Worm (Caenorhabditis elegans): ENCODE measurements around the gene C25F9.11.

Gene C25F9.11

ce11 chrV:19405276-19405815 is 27.5 kb downstream of the C25F9.11 start, which contains the start of the genes C25F9.6 and C25F9.10:
Gene C25F9.6, minus strand, starts transcription at chrV:19405326.
Gene C25F9.10, plus strand, starts transcription at chrV:19405729.
- TF ChIP-seq W03F9.2 (tag; optimal IDR thresholded peaks at IDR 0.05) (no peak), dao-5 (tag; optimal IDR thresholded peaks at IDR 0.05) (no peak), him-1 (tag; optimal IDR thresholded peaks at IDR 0.05) (no peak)

DNA sequence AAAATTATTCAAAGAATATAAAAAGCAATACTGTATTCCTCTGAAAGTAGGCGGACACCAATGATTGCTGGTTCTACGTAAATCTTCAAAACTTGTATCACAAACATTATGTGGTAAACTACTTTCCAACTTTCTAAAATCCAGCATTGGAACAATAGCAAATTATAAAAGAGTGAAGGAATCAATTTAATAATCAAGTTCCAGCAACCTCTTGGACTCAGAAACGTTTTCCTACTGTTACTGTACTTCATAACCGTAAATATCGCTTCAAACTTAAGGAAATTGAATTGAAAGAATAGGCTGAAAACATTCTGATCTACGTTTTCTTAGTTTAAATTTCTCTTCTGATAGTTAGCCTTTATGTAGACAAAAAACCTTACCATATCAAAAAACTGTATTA is 29.3 kb downstream of the C25F9.11 start:
- TF ChIP-seq W03F9.2 (tag; optimal IDR thresholded peaks at IDR 0.05) (no peak), dao-5 (tag; optimal IDR thresholded peaks at IDR 0.05) (no peak), him-1 (tag; optimal IDR thresholded peaks at IDR 0.05) (no peak)

- no peak for TF ChIP-seq him-1 (tag; optimal IDR thresholded peaks at IDR 0.05)
- no peak for TF ChIP-seq W03F9.2 (tag; optimal IDR thresholded peaks at IDR 0.05)
- TF ChIP-seq dao-5 (tag; optimal IDR thresholded peaks at IDR 0.05): no peak
Observed at ce11 chrV:19402855-19403254, 30.0 kb downstream of the C25F9.11 start, which contains the start of gene C25F9.12. Gene C25F9.12, minus strand, starts transcription at chrV:19402955.

DNA sequence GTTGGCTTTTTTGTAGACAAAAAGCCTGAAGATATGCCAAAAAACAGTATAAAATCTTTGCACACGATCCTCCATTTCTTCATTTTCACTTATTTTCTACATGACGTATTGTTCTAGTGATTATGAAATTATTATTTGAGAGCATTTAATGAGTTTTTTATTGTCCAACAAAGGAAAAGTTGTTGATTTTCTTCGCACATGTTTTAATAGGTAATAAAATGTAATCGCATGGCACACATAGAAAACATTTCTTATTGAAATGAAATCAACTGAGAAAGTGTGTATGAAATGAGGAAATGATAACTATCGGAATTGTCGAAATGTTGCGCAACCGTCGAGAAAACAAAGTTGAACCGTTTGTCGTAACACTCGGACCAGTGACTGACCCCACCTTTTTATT is 31.4 kb downstream of the C25F9.11 start:
- TF ChIP-seq him-1 (tag; optimal IDR thresholded peaks at IDR 0.05): no peak
- TF ChIP-seq W03F9.2 (tag; optimal IDR thresholded peaks at IDR 0.05): no peak

DNA sequence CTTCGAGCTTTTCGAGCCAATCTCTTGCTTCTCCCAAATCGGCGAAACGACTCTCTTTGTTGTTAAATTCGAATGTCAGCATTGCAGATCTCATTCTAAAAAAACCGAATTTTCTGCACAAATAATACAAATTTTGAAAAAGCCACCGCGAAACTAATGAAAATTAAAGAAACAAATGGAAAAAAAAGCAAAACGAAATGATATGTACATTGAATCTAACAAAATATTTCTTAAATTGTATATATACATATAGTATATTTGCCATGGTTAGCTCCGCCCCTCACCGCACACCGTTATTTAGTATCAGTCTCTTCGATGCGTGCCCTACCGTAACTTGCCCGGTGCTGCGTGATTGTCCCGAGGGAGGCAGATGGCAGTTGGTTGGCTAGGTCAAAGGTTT is 32.3 kb downstream of the C25F9.11 start, which contains the start of gene srw-86:
Gene srw-86 (minus strand): TSS at position 101 of the 400 bp plus-strand sequence.
- TF ChIP-seq him-1 (tag; optimal IDR thresholded peaks at IDR 0.05): no peak
- TF ChIP-seq W03F9.2 (tag; optimal IDR thresholded peaks at IDR 0.05): no peak
- no peak for TF ChIP-seq dao-5 (tag; optimal IDR thresholded peaks at IDR 0.05)

DNA sequence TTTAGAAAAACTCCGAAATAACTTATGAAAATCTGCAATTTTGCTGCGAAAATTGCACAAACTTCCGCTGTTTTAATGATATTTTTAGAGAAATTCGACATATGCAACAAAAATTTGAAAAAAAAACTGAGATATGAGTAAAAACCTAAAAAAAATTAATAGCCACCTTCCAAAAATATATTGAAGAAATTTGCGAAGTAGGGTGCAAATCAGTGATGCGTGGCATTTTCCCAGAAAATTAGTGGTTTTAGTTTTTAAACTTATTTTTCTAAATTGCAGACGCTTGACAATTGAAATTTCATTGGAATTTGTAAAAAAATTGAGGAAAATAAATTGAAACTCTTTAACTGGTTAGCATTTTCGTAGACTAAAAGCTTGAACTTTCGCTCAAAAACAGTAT is 34.0 kb downstream of the C25F9.11 start, which contains the start of gene C25F9.13:
Gene C25F9.13 (minus strand): TSS at position 101 of the 400 bp plus-strand sequence.
- no peak for TF ChIP-seq dao-5 (tag; optimal IDR thresholded peaks at IDR 0.05)
- TF ChIP-seq him-1 (tag; optimal IDR thresholded peaks at IDR 0.05): no peak
- no peak for TF ChIP-seq W03F9.2 (tag; optimal IDR thresholded peaks at IDR 0.05)

- TF ChIP-seq dao-5 (tag; optimal IDR thresholded peaks at IDR 0.05) (no peak), him-1 (tag; optimal IDR thresholded peaks at IDR 0.05) (no peak)
Observed at ce11 chrV:19398396-19398795, 34.5 kb downstream of the C25F9.11 start.

- TF ChIP-seq W03F9.2 (tag; optimal IDR thresholded peaks at IDR 0.05) (no peak), dao-5 (tag; optimal IDR thresholded peaks at IDR 0.05) (no peak), him-1 (tag; optimal IDR thresholded peaks at IDR 0.05) (no peak)
Observed at ce11 chrV:19396576-19397313, 36.1 kb downstream of the C25F9.11 start.

DNA sequence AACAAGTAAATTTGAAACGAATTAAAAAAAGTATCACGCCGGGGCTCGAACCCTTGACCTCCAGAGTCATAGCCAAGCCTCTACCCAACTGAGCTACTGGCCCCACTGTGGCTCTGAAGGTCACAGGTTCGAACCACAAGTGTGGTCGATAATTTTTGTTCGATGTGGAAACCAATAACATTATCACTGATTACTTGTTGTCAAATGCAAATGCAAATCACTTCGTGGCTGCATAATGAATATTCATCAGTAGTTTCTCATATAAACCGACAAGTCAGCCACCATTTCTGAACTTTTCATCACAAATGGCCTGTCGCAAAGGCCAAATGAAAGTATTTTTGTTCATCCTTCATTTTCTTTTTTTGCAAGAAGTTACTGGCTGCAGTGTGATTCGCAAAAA is 38.1 kb downstream of the C25F9.11 start, which contains the start of gene C25F9.8:
Gene C25F9.8 (plus strand): TSS at position 301 of the 400 bp plus-strand sequence.
- no peak for TF ChIP-seq W03F9.2 (tag; optimal IDR thresholded peaks at IDR 0.05)
- TF ChIP-seq dao-5 (tag; optimal IDR thresholded peaks at IDR 0.05): no peak
- TF ChIP-seq him-1 (tag; optimal IDR thresholded peaks at IDR 0.05): no peak

DNA sequence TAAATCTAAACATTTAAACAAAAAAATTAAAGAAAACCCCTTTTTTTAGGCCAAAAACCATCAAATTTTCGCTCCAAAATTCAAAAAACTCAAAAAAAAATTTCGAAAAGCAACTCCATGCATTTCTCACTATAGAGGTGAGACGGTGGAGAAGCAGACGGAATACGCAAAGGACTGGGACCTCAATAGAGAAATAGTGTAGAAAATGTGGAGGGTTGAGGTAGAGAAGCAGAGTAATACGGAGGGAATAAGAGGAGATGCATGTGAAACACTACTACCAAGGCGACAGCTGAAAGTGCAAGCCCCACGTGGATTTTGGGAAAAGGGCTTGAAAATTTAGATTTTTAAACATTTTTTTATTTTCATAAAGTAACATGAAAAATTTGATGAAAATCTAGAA is 41.6 kb downstream of the C25F9.11 start:
- TF ChIP-seq him-1 (tag; optimal IDR thresholded peaks at IDR 0.05) (no peak), dao-5 (tag; optimal IDR thresholded peaks at IDR 0.05) (no peak), W03F9.2 (tag; optimal IDR thresholded peaks at IDR 0.05) (no peak)

DNA sequence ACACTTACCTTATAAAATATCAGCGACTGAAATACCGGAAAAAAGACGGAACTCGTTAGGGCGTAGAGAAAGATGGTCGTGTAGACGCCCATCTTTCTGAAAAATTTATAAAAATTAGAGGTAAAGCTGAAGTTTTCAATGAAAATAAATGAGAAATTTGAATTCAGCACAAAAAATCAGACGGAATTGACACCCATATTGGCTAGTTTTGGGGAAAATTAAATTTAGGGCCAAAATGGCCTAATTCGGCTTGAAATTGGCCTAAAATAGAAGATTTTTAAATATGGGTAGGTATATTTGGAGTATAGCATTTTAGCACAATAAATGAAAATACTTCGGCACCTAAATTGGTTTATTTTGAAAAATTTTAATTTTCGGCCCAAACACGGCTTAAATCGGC is 42.8 kb downstream of the C25F9.11 start, which contains the start of gene slcr-46.2:
Gene slcr-46.2 (minus strand): TSS at position 101 of the 400 bp plus-strand sequence.
- no peak for TF ChIP-seq him-1 (tag; optimal IDR thresholded peaks at IDR 0.05)
- no peak for TF ChIP-seq dao-5 (tag; optimal IDR thresholded peaks at IDR 0.05)
